Worm (Caenorhabditis elegans): ENCODE measurements around the gene E02H1.5.

E02H1.5 gene

ce11 chrII:9636300-9636699, 41.3 kb downstream of the E02H1.5 start, which contains the start of gene ZK1307.7:
ZK1307.7 (plus strand) TSS chrII:9636600.
- TF ChIP-seq lim-7 (GFP tag; IDR thresholded peaks at IDR 0.05), result no peak
- no peak for TF ChIP-seq nhr-25 (tag; optimal IDR thresholded peaks at IDR 0.05; ENCODE audit: borderline replicate concordance, insufficient read depth)
- no peak for TF ChIP-seq nhr-76 (tag; optimal IDR thresholded peaks at IDR 0.05)
- no peak for TF ChIP-seq egl-27 (tag; optimal IDR thresholded peaks at IDR 0.05)
- TF ChIP-seq jun-1 (tag; optimal IDR thresholded peaks at IDR 0.05), result no peak
- TF ChIP-seq spr-1 (tag; optimal IDR thresholded peaks at IDR 0.05), result no peak
- no peak for TF ChIP-seq Y48G9A.11 (GFP tag; IDR thresholded peaks at IDR 0.05)
- no peak for TF ChIP-seq unc-62 (GFP tag; optimal IDR thresholded peaks at IDR 0.05 in 1 of 2)
- TF ChIP-seq unc-62 (tag; optimal IDR thresholded peaks at IDR 0.05), result no peak
- no peak for TF ChIP-seq daf-19 (GFP tag; conservative IDR thresholded peaks at IDR 0.05)
- TF ChIP-seq snpc-4 (tag; optimal IDR thresholded peaks at IDR 0.05), result no peak
- no peak for TF ChIP-seq ceh-32 (tag; optimal IDR thresholded peaks at IDR 0.05; ENCODE audit: poor library complexity)
- no peak for TF ChIP-seq nhr-11 (tag; optimal IDR thresholded peaks at IDR 0.05)

- no peak for TF ChIP-seq hlh-11 (tag; optimal IDR thresholded peaks at IDR 0.05)
- no peak for TF ChIP-seq daf-16 (GFP tag; optimal IDR thresholded peaks at IDR 0.05)
- TF ChIP-seq daf-16 (tag; optimal IDR thresholded peaks at IDR 0.05), result peak; percentile 16
- TF ChIP-seq ZK546.5 (tag; optimal IDR thresholded peaks at IDR 0.05), result no peak
- peak; percentile 50 for TF ChIP-seq nhr-28 (tag; optimal IDR thresholded peaks at IDR 0.05)
Measured at ce11 chrII:9644438-9644837, 49.4 kb downstream of the E02H1.5 start, which contains the start of gene fzr-1. fzr-1 (minus strand) TSS chrII:9644466.

- TF ChIP-seq aly-2 (tag; optimal IDR thresholded peaks at IDR 0.05) (no peak), aha-1 (tag) (peak; percentile 50), nhr-42 (GFP tag; IDR thresholded peaks at IDR 0.05) (no peak), tag-97 (GFP tag; IDR thresholded peaks at IDR 0.05) (no peak), ZK546.5 (tag; optimal IDR thresholded peaks at IDR 0.05) (no peak), R02D3.7 (tag; optimal IDR thresholded peaks at IDR 0.05) (no peak), daf-12 (tag; optimal IDR thresholded peaks at IDR 0.05) (no peak), mdl-1 (tag; optimal IDR thresholded peaks at IDR 0.05) (no peak), nhr-6 (tag; optimal IDR thresholded peaks at IDR 0.05) (no peak), ceh-20 (GFP tag; IDR thresholded peaks at IDR 0.05) (no peak), lin-29 (GFP tag; IDR thresholded peaks at IDR 0.05) (no peak), dve-1 (tag; optimal IDR thresholded peaks at IDR 0.05; ENCODE audit: insufficient read depth) (peak; percentile 51), ceh-32 (tag; optimal IDR thresholded peaks at IDR 0.05; ENCODE audit: poor library complexity) (no peak), pqm-1 (tag; optimal IDR thresholded peaks at IDR 0.05) (peak; percentile 85), daf-16 (GFP tag; optimal IDR thresholded peaks at IDR 0.05) (no peak), daf-16 (tag; optimal IDR thresholded peaks at IDR 0.05) (peak; percentile 8), lin-1 (GFP tag; IDR thresholded peaks at IDR 0.05) (no peak), ceh-82 (tag; optimal IDR thresholded peaks at IDR 0.05) (no peak), mxl-3 (GFP tag; optimal IDR thresholded peaks at IDR 0.05) (peak; percentile 6), fkh-10 (GFP tag; optimal IDR thresholded peaks at IDR 0.05) (no peak), nhr-28 (tag; optimal IDR thresholded peaks at IDR 0.05) (peak; percentile 77), hlh-11 (tag; optimal IDR thresholded peaks at IDR 0.05) (peak; percentile 32), dmd-6 (GFP tag; IDR thresholded peaks at IDR 0.05) (peak; percentile 52), unc-62 (GFP tag; optimal IDR thresholded peaks at IDR 0.05 in 1 of 2) (peak in 1 of 2 experiments; percentile 70), unc-62 (tag; optimal IDR thresholded peaks at IDR 0.05) (no peak), dmd-9 (GFP tag; IDR thresholded peaks at IDR 0.05) (no peak), Y105C5A.15 (GFP tag; IDR thresholded peaks at IDR 0.05) (no peak)
Measured at ce11 chrII:9644940-9645634, 50.1 kb downstream of the E02H1.5 start.

All from whole organism, L4 larva.